Worm (Caenorhabditis elegans) whole organism, L4 larva: ENCODE data around the gene far-7.

Experiments used
- F26F4.8 ChIP-seq: fragments of 200-800 bp; sonication (Bioruptor generic); conservative IDR thresholded peaks from 2 replicates; pipeline ENCODE4 v1.3.6; 2022; ENCODE audit warnings: missing genetic modification characterization, missing compliant biosample characterization
- F37D6.2 ChIP-seq: sonication (generic microtip); optimal IDR thresholded peaks from 2 replicates; lab custom pipeline; 2016; ENCODE audit warnings: mild to moderate bottlenecking, missing genetic modification characterization, missing compliant biosample characterization
- T20F7.1 ChIP-seq: fragments of 200-800 bp; sonication (Bioruptor generic); optimal IDR thresholded peaks from 2 replicates; lab custom pipeline; 2018; ENCODE audit warnings: mild to moderate bottlenecking, missing genetic modification characterization, missing compliant biosample characterization
- Y5F2A.4 ChIP-seq: fragments of 200-800 bp; sonication (Bioruptor generic); optimal IDR thresholded peaks from 2 replicates; lab custom pipeline; 2018; ENCODE audit warnings: mild to moderate bottlenecking, missing genetic modification characterization, missing compliant biosample characterization
- aha-1 ChIP-seq: fragments of 150-350 bp; peaks from one replicate; lab custom pipeline; 2014; ENCODE audit warnings: missing biosample characterization, missing genetic modification characterization
- arid-1 ChIP-seq: fragments of 200-800 bp; sonication (Bioruptor generic); conservative IDR thresholded peaks from 2 replicates; pipeline ENCODE4 v1.3.6; 2022; ENCODE audit warnings: missing genetic modification reagents, missing genetic modification characterization, missing compliant biosample characterization
- ceh-20 ChIP-seq: fragments of 200-800 bp; sonication (Bioruptor generic); IDR thresholded peaks from 2 replicates; pipeline ENCODE4 v1.3.6; 2022; ENCODE audit warnings: missing genetic modification reagents, missing genetic modification characterization, missing compliant biosample characterization
- ceh-62 ChIP-seq: sonication (generic microtip); optimal IDR thresholded peaks from 2 replicates; lab custom pipeline; 2017; ENCODE audit warnings: missing biosample characterization, missing genetic modification characterization
- ctbp-1 ChIP-seq: fragments of 200-800 bp; sonication (Bioruptor generic); IDR thresholded peaks from 2 replicates; pipeline ENCODE4 v1.3.6; 2022; ENCODE audit warnings: missing genetic modification reagents, missing genetic modification characterization, missing compliant biosample characterization
- daf-12 ChIP-seq: fragments of 150-350 bp; optimal IDR thresholded peaks from 2 replicates; lab custom pipeline; 2014; ENCODE audit warnings: missing biosample characterization, missing genetic modification reagents, missing genetic modification characterization
- daf-19 ChIP-seq: fragments of 200-800 bp; sonication (Bioruptor generic); conservative IDR thresholded peaks from 2 replicates; pipeline ENCODE4 v1.3.6; 2022; ENCODE audit warnings: missing genetic modification characterization, missing compliant biosample characterization
- dmd-6 ChIP-seq: fragments of 200-800 bp; sonication (Bioruptor generic); IDR thresholded peaks from 2 replicates; pipeline ENCODE4 v1.3.6; 2022; ENCODE audit warnings: missing genetic modification reagents, missing genetic modification characterization, missing compliant biosample characterization
- dmd-9 ChIP-seq: fragments of 200-800 bp; sonication (Bioruptor generic); IDR thresholded peaks from 2 replicates; pipeline ENCODE4 v1.3.6; 2022; ENCODE audit warnings: missing genetic modification reagents, missing genetic modification characterization, missing compliant biosample characterization
- duxl-1 ChIP-seq: sonication (generic microtip); optimal IDR thresholded peaks from 2 replicates; lab custom pipeline; 2016; ENCODE audit warnings: mild to moderate bottlenecking, missing genetic modification characterization, moderate library complexity, missing compliant biosample characterization; ENCODE audit not compliant: poor library complexity
- dve-1 ChIP-seq: sonication (generic microtip); optimal IDR thresholded peaks from 2 replicates; lab custom pipeline; 2017; ENCODE audit warnings: antibody characterized with exemption, mild to moderate bottlenecking, missing genetic modification characterization, missing compliant biosample characterization; ENCODE audit not compliant: insufficient read depth
- egl-43 ChIP-seq: fragments of 200-800 bp; sonication (Bioruptor generic); IDR thresholded peaks from 2 replicates; pipeline ENCODE4 v1.3.6; 2022; ENCODE audit warnings: missing genetic modification reagents, missing genetic modification characterization, missing compliant biosample characterization
- fkh-10 ChIP-seq: fragments of 150-350 bp; optimal IDR thresholded peaks from 2 replicates; lab custom pipeline; 2014; ENCODE audit warnings: missing biosample characterization, missing genetic modification reagents, missing genetic modification characterization
- hlh-11 ChIP-seq: fragments of 200-800 bp; sonication (Bioruptor generic); optimal IDR thresholded peaks from 2 replicates; lab custom pipeline; 2018; ENCODE audit warnings: mild to moderate bottlenecking, missing genetic modification characterization, missing compliant biosample characterization
- lin-13 ChIP-seq: fragments of 150-350 bp; optimal IDR thresholded peaks from 2 replicates; lab custom pipeline; 2014; ENCODE audit warnings: missing biosample characterization, missing genetic modification reagents, missing genetic modification characterization
- lin-29 ChIP-seq: fragments of 200-800 bp; sonication (Bioruptor generic); IDR thresholded peaks from 2 replicates; pipeline ENCODE4 v1.3.6; 2022; ENCODE audit warnings: missing genetic modification reagents, missing genetic modification characterization, missing compliant biosample characterization
- lsy-2 ChIP-seq, 2 experiments: fragments of 150-350 bp in 1 of 2; sonication (generic microtip) in 1 of 2; optimal IDR thresholded peaks; 2 replicates each; lab custom pipeline; 2014 to 2017; ENCODE audit warnings: missing biosample characterization in 2 of 2, missing genetic modification characterization in 2 of 2
- mep-1 ChIP-seq: fragments of 150-350 bp; sonication (generic microtip); optimal IDR thresholded peaks from 3 replicates; lab custom pipeline; 2014; ENCODE audit warnings: missing biosample characterization, missing genetic modification characterization
- mes-2 ChIP-seq: sonication (generic microtip); optimal IDR thresholded peaks from 2 replicates; lab custom pipeline; 2016; ENCODE audit warnings: missing genotype, mild to moderate bottlenecking, missing genetic modification characterization, missing compliant biosample characterization; ENCODE audit not compliant: poor library complexity, severe bottlenecking
- mxl-2 ChIP-seq: fragments of 200-800 bp; sonication (Bioruptor generic); conservative IDR thresholded peaks from 2 replicates; pipeline ENCODE4 v1.3.6; 2022; ENCODE audit warnings: missing genetic modification reagents, missing genetic modification characterization, missing compliant biosample characterization
- nhr-102 ChIP-seq: sonication (generic microtip); optimal IDR thresholded peaks from 2 replicates; lab custom pipeline; 2016; ENCODE audit warnings: mild to moderate bottlenecking, missing genetic modification characterization, moderate library complexity, missing compliant biosample characterization
- nhr-11 ChIP-seq: fragments of 150-350 bp; optimal IDR thresholded peaks from 2 replicates; lab custom pipeline; 2014; ENCODE audit warnings: missing biosample characterization, missing genetic modification characterization
- nhr-237 ChIP-seq: sonication (generic microtip); optimal IDR thresholded peaks from 2 replicates; lab custom pipeline; 2017; ENCODE audit warnings: missing biosample characterization, missing genetic modification characterization
- nhr-25 ChIP-seq: sonication (generic microtip); optimal IDR thresholded peaks from 2 replicates; lab custom pipeline; 2017; ENCODE audit warnings: missing genetic modification characterization, mild to moderate bottlenecking, missing compliant biosample characterization, antibody characterized with exemption, moderate library complexity, borderline replicate concordance; ENCODE audit not compliant: insufficient read depth
- nhr-42 ChIP-seq: fragments of 200-800 bp; sonication (Bioruptor generic); IDR thresholded peaks from 2 replicates; pipeline ENCODE4 v1.3.6; 2022; ENCODE audit warnings: missing genetic modification characterization, missing compliant biosample characterization
- nhr-48 ChIP-seq: sonication (generic microtip); optimal IDR thresholded peaks from 2 replicates; lab custom pipeline; 2016; ENCODE audit warnings: mild to moderate bottlenecking, missing genetic modification characterization, missing compliant biosample characterization
- nhr-76 ChIP-seq: fragments of 150-350 bp; optimal IDR thresholded peaks from 2 replicates; lab custom pipeline; 2014; ENCODE audit warnings: missing biosample characterization, missing genetic modification characterization
- nhr-77 ChIP-seq: fragments of 150-350 bp; optimal IDR thresholded peaks from 2 replicates; lab custom pipeline; 2014; ENCODE audit warnings: missing biosample characterization, missing genetic modification characterization
- pha-4 ChIP-seq, 2 experiments: fragments of 150-350 bp in 1 of 2; fragments of 200-800 bp in 1 of 2; sonication (Bioruptor generic) in 1 of 2; IDR thresholded peaks in 1 of 2; optimal IDR thresholded peaks in 1 of 2; 2 replicates each; pipeline versions ENCODE4 v1.3.6 to Lab custom; 2014 to 2022; ENCODE audit warnings: missing genetic modification characterization in 2 of 2, missing genetic modification reagents in 2 of 2, missing biosample characterization in 1 of 2, missing compliant biosample characterization in 1 of 2
- php-3 ChIP-seq: fragments of 200-800 bp; sonication (Bioruptor generic); IDR thresholded peaks from 2 replicates; pipeline ENCODE4 v1.3.6; 2022; ENCODE audit warnings: missing genetic modification reagents, missing genetic modification characterization, missing compliant biosample characterization
- set-16 ChIP-seq: fragments of 200-800 bp; sonication (Bioruptor generic); IDR thresholded peaks from 2 replicates; pipeline ENCODE4 v1.3.6; 2022; ENCODE audit warnings: missing genetic modification reagents, missing genetic modification characterization, missing compliant biosample characterization
- tag-97 ChIP-seq: fragments of 200-800 bp; sonication (Bioruptor generic); IDR thresholded peaks from 2 replicates; pipeline ENCODE4 v1.3.6; 2022; ENCODE audit warnings: missing genetic modification characterization, missing compliant biosample characterization
- zfp-3 ChIP-seq: fragments of 200-800 bp; sonication (Bioruptor generic); conservative IDR thresholded peaks from 2 replicates; pipeline ENCODE4 v1.3.6; 2022; ENCODE audit warnings: missing genetic modification reagents, missing genetic modification characterization, missing compliant biosample characterization
- ztf-7 ChIP-seq: fragments of 150-350 bp; optimal IDR thresholded peaks from 2 replicates; lab custom pipeline; 2014; ENCODE audit warnings: missing biosample characterization, missing genetic modification characterization

far-7 gene

DNA sequence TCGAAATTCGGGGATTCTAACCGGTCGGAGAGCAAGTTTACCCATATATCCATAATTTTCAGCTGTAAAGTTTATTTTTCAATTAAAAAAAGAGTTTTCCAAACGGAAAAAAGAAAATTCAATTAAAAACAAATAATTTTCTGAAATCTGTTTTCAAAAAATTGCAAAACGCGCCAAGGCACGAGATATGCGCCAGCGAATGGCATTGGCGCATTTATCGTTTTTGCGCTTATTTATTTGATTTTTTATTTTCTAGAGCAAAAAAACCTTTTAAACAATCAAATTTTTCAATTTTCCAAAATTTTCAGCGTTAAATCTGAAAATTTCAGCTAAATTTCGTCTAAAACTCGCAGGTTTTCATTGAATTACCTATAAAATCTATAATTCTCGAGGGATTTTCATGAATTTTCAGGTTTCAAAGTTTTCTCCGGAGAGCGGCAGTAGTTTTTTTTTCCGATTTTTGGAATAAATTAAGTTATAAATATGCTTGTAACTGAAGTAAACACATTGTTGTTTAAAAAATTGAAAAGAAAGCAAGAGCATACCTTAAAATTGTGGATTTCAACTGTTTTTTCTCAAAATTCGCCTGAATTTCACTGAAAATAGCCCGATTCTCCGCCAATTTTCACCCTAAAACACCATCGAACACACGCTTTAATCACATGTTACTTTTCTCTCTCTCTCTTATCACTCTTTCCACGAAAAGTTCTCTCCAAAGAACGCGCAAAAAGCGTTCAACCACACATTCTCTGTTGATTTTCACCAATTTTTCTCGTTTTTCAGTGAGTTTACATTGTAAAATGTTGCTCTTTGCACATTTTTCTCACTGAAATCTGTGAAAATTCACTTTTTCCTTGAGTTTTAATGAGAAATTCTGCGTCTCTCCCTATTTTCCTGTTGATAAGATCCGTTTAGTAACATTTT lies 33.7 kb upstream of the far-7 start, which contains the start of gene B0432.10 (continued):
- TF ChIP-seq lin-29 (no peak), T20F7.1 (GFP tag; lab: Kevin White, UChicago) (peak; percentile 85), nhr-25 (tag; lab: Kevin White, UChicago) (no peak), mxl-2 (no peak), nhr-102 (tag; lab: Kevin White, UChicago) (peak; percentile 33), dve-1 (tag; lab: Kevin White, UChicago) (peak; percentile 86), zfp-3 (no peak), F26F4.8 (GFP tag; lab: Robert Waterston, UW) (no peak), hlh-11 (tag; lab: Kevin White, UChicago) (peak; percentile 64), dmd-6 (peak; percentile 71), set-16 (GFP tag; lab: Robert Waterston, UW) (no peak), nhr-77 (tag; lab: Kevin White, UChicago) (peak; percentile 51), aha-1 (tag; lab: Kevin White, UChicago) (peak; percentile 95), fkh-10 (GFP tag; lab: Kevin White, UChicago) (no peak), lsy-2 (tag; optimal IDR thresholded peaks at IDR 0.05; lab: Kevin White, UChicago) (peak in 1 of 2 experiments; percentile 91), daf-19 (GFP tag; lab: Robert Waterston, UW) (0 out of 2 replicates have a peak, but pooled peaks have one; percentile 20), egl-43 (no peak), nhr-237 (tag; lab: Kevin White, UChicago) (no peak), mes-2 (tag; lab: Kevin White, UChicago) (peak; percentile 91), nhr-42 (GFP tag; lab: Robert Waterston, UW) (no peak), lin-13 (GFP tag; lab: Kevin White, UChicago) (peak; percentile 62), ceh-20 (GFP tag; lab: Robert Waterston, UW) (peak; percentile 62; the same call in 1 of the 2 replicates), Y5F2A.4 (GFP tag; lab: Kevin White, UChicago) (no peak), ctbp-1 (GFP tag; lab: Robert Waterston, UW) (no peak), php-3 (GFP tag; lab: Robert Waterston, UW) (no peak), tag-97 (GFP tag; lab: Robert Waterston, UW) (no peak), duxl-1 (tag; lab: Kevin White, UChicago) (peak; percentile 61), nhr-11 (tag; lab: Kevin White, UChicago) (peak; percentile 25), mep-1 (peak; percentile 79), daf-12 (tag; lab: Kevin White, UChicago) (no peak), ceh-62 (tag; lab: Kevin White, UChicago) (no peak), F37D6.2 (peak; percentile 46)
- TF ChIP-seq, all 104 proteins: peak for 33

ce11 chrII:286551-286724 lies 33.2 kb upstream of the far-7 start, which contains the start of gene misc-1:
TSS of gene misc-1 (plus strand) at chrII:286625.
- TF ChIP-seq dmd-9 (no peak), arid-1 (no peak), nhr-76 (tag; lab: Kevin White, UChicago) (no peak), ztf-7 (tag; lab: Kevin White, UChicago) (no peak), nhr-48 (tag; lab: Kevin White, UChicago) (no peak), pha-4 (GFP tag; IDR thresholded peaks at IDR 0.05; lab: Robert Waterston, UW) (no peak), pha-4 (tag; optimal IDR thresholded peaks at IDR 0.05; lab: Kevin White, UChicago) (no peak), dve-1 (tag; lab: Kevin White, UChicago) (no peak), duxl-1 (tag; lab: Kevin White, UChicago) (no peak)
